Worm (Caenorhabditis elegans): ENCODE results near the gene Y73B6BL.23.
A peak's percentile ranks its signal among the peaks of the same experiment; 100 is the strongest.

Gene Y73B6BL.23

ce11 chrIV:6442016-6442618, 23.2 kb upstream of the Y73B6BL.23 start:
- TF ChIP-seq mml-1 (tag; optimal IDR thresholded peaks at IDR 0.05), result no peak
- no peak for TF ChIP-seq snpc-4 (tag; optimal IDR thresholded peaks at IDR 0.05)
- TF ChIP-seq unc-39 (tag; optimal IDR thresholded peaks at IDR 0.05), result no peak
- no peak for TF ChIP-seq nhr-237 (tag; optimal IDR thresholded peaks at IDR 0.05)
- TF ChIP-seq ceh-28 (tag; optimal IDR thresholded peaks at IDR 0.05), result peak; percentile 31
- TF ChIP-seq nhr-43 (tag; optimal IDR thresholded peaks at IDR 0.05; ENCODE audit: poor library complexity, severe bottlenecking), result peak; percentile 46
- TF ChIP-seq tbx-2 (tag; optimal IDR thresholded peaks at IDR 0.05), result no peak
- no peak for TF ChIP-seq ceh-82 (tag; optimal IDR thresholded peaks at IDR 0.05)
- no peak for TF ChIP-seq skn-1 (tag; optimal IDR thresholded peaks at IDR 0.05)
- TF ChIP-seq nhr-11 (tag; optimal IDR thresholded peaks at IDR 0.05), result no peak
- TF ChIP-seq unc-62 (GFP tag; optimal IDR thresholded peaks at IDR 0.05), result no peak
- no peak for TF ChIP-seq egl-27 (tag; optimal IDR thresholded peaks at IDR 0.05)
- TF ChIP-seq ztf-11 (tag; optimal IDR thresholded peaks at IDR 0.05), result no peak
- no peak for TF ChIP-seq daf-12 (tag; optimal IDR thresholded peaks at IDR 0.05)
- peak; percentile 15 for TF ChIP-seq lin-15B (tag; optimal IDR thresholded peaks at IDR 0.05)
- TF ChIP-seq eor-1 (tag; optimal IDR thresholded peaks at IDR 0.05), result no peak
- TF ChIP-seq ZK546.5 (tag; optimal IDR thresholded peaks at IDR 0.05), result no peak
- no peak for TF ChIP-seq nhr-28 (tag; optimal IDR thresholded peaks at IDR 0.05)
- no peak for TF ChIP-seq sea-2 (GFP tag; optimal IDR thresholded peaks at IDR 0.05)
- TF ChIP-seq hmg-11 (tag; optimal IDR thresholded peaks at IDR 0.05), result peak; percentile 36
- peak; percentile 77 for TF ChIP-seq elt-2 (tag; optimal IDR thresholded peaks at IDR 0.05)
- no peak for TF ChIP-seq R02D3.7 (tag; optimal IDR thresholded peaks at IDR 0.05)
- no peak for TF ChIP-seq lsy-12 (tag; optimal IDR thresholded peaks at IDR 0.05)
- no peak for TF ChIP-seq fkh-10 (GFP tag; optimal IDR thresholded peaks at IDR 0.05)
- TF ChIP-seq zag-1 (tag; optimal IDR thresholded peaks at IDR 0.05), result no peak
- TF ChIP-seq ama-1 (optimal IDR thresholded peaks at IDR 0.05), result no peak
- TF ChIP-seq aly-2 (tag; optimal IDR thresholded peaks at IDR 0.05), result no peak
- no peak for TF ChIP-seq fos-1 (tag; optimal IDR thresholded peaks at IDR 0.05)
- TF ChIP-seq nfya-1 (tag; optimal IDR thresholded peaks at IDR 0.05; ENCODE audit: insufficient read depth), result peak; percentile 7
- no peak for TF ChIP-seq lin-39 (tag; optimal IDR thresholded peaks at IDR 0.05)
- no peak for TF ChIP-seq nhr-67 (tag; optimal IDR thresholded peaks at IDR 0.05)
- no peak for TF ChIP-seq nhr-77 (tag; optimal IDR thresholded peaks at IDR 0.05)
- TF ChIP-seq ceh-16 (tag; optimal IDR thresholded peaks at IDR 0.05), result no peak
- peak; percentile 52 for TF ChIP-seq pqm-1 (tag; optimal IDR thresholded peaks at IDR 0.05)
- no peak for TF ChIP-seq elt-1 (tag; optimal IDR thresholded peaks at IDR 0.05)
- TF ChIP-seq nhr-23 (tag; optimal IDR thresholded peaks at IDR 0.05), result no peak
- TF ChIP-seq elt-3 (tag; optimal IDR thresholded peaks at IDR 0.05), result no peak
- TF ChIP-seq pha-4 (tag; optimal IDR thresholded peaks at IDR 0.05), result peak; percentile 32
- TF ChIP-seq fkh-2 (tag; optimal IDR thresholded peaks at IDR 0.05), result no peak
- no peak for TF ChIP-seq ceh-9 (tag; optimal IDR thresholded peaks at IDR 0.05)
- TF ChIP-seq nhr-12 (tag; optimal IDR thresholded peaks at IDR 0.05), result no peak
- TF ChIP-seq nhr-25 (tag; optimal IDR thresholded peaks at IDR 0.05), result peak; percentile 18
- peak; percentile 1 for TF ChIP-seq mdl-1 (tag; optimal IDR thresholded peaks at IDR 0.05)
- no peak for TF ChIP-seq jun-1 (tag; optimal IDR thresholded peaks at IDR 0.05)
- TF ChIP-seq nhr-76 (tag; optimal IDR thresholded peaks at IDR 0.05), result no peak
- TF ChIP-seq egl-5 (tag; optimal IDR thresholded peaks at IDR 0.05), result no peak
- no peak for TF ChIP-seq ztf-4 (tag; optimal IDR thresholded peaks at IDR 0.05)

- no peak for TF ChIP-seq tbx-2 (tag; optimal IDR thresholded peaks at IDR 0.05)
Observed at ce11 chrIV:6441601-6442000, 22.7 kb upstream of the Y73B6BL.23 start, which contains the start of gene Y73B6BL.31. TSS of gene Y73B6BL.31 (plus strand) at chrIV:6441901.
